Worm (Caenorhabditis elegans): Measurements from ENCODE around the gene T05B4.12.

Gene T05B4.12

ce11 chrV:4143034-4143433 lies 17.2 kb upstream of the T05B4.12 start (continued):
- TF ChIP-seq dmd-9 (GFP tag; IDR thresholded peaks at IDR 0.05) (no peak), nhr-111 (GFP tag; optimal IDR thresholded peaks at IDR 0.05) (no peak), arid-1 (GFP tag; conservative IDR thresholded peaks at IDR 0.05) (no peak), ceh-44 (GFP tag; IDR thresholded peaks at IDR 0.05) (no peak), mxl-3 (GFP tag; optimal IDR thresholded peaks at IDR 0.05) (peak; percentile 44), hlh-11 (tag; optimal IDR thresholded peaks at IDR 0.05) (peak; percentile 90), nhr-42 (GFP tag; IDR thresholded peaks at IDR 0.05) (peak; percentile 57; the same call in 1 of the 2 replicates), ama-1 (optimal IDR thresholded peaks at IDR 0.05) (no peak), sdz-12 (GFP tag; optimal IDR thresholded peaks at IDR 0.05) (no peak), Y105C5A.15 (GFP tag; IDR thresholded peaks at IDR 0.05) (no peak), spr-1 (tag; optimal IDR thresholded peaks at IDR 0.05) (no peak), lin-38 (GFP tag; IDR thresholded peaks at IDR 0.05) (peak; percentile 94), F37D6.2 (tag; optimal IDR thresholded peaks at IDR 0.05) (peak; percentile 17), zag-1 (tag; optimal IDR thresholded peaks at IDR 0.05) (no peak), ceh-32 (tag; optimal IDR thresholded peaks at IDR 0.05; ENCODE audit: poor library complexity) (no peak), zfp-3 (GFP tag; conservative IDR thresholded peaks at IDR 0.05) (no peak), ceh-82 (tag; optimal IDR thresholded peaks at IDR 0.05) (no peak)

- TF ChIP-seq R02D3.7 (tag; optimal IDR thresholded peaks at IDR 0.05) = no peak
- TF ChIP-seq Y5F2A.4 (GFP tag; optimal IDR thresholded peaks at IDR 0.05) = no peak
- TF ChIP-seq aly-2 (tag; optimal IDR thresholded peaks at IDR 0.05) = no peak
- no peak for TF ChIP-seq nhr-42 (GFP tag; IDR thresholded peaks at IDR 0.05)
- no peak for TF ChIP-seq unc-39 (tag; optimal IDR thresholded peaks at IDR 0.05)
- TF ChIP-seq attf-4 (tag; optimal IDR thresholded peaks at IDR 0.05) = no peak
- TF ChIP-seq rbr-2 (tag; optimal IDR thresholded peaks at IDR 0.05) = no peak
- no peak for TF ChIP-seq cey-2 (tag; optimal IDR thresholded peaks at IDR 0.05; ENCODE audit: borderline replicate concordance, insufficient read depth)
- TF ChIP-seq ceh-32 (tag; optimal IDR thresholded peaks at IDR 0.05; ENCODE audit: poor library complexity) = no peak
- no peak for TF ChIP-seq nhr-48 (tag; optimal IDR thresholded peaks at IDR 0.05)
Observed at ce11 chrV:4138688-4139087, 12.9 kb upstream of the T05B4.12 start, which contains the start of gene lgc-29. lgc-29 (plus strand) TSS chrV:4138988.

ce11 chrV:4134728-4135127 lies 8.9 kb upstream of the T05B4.12 start, which contains the start of gene lgc-1:
lgc-1 (plus strand) TSS chrV:4135028.
- TF ChIP-seq T26A8.4 (GFP tag; IDR thresholded peaks at IDR 0.05) = no peak
- no peak for TF ChIP-seq unc-39 (tag; optimal IDR thresholded peaks at IDR 0.05)
- TF ChIP-seq php-3 (GFP tag; IDR thresholded peaks at IDR 0.05) = no peak
- TF ChIP-seq hif-1 (tag; optimal IDR thresholded peaks at IDR 0.05) = no peak
- TF ChIP-seq dve-1 (tag; optimal IDR thresholded peaks at IDR 0.05; ENCODE audit: insufficient read depth) = no peak
- no peak for TF ChIP-seq fos-1 (tag; optimal IDR thresholded peaks at IDR 0.05)
- TF ChIP-seq T20F7.1 (GFP tag; optimal IDR thresholded peaks at IDR 0.05) = no peak
- TF ChIP-seq sdz-12 (GFP tag; optimal IDR thresholded peaks at IDR 0.05) = no peak
- TF ChIP-seq daf-12 (tag; optimal IDR thresholded peaks at IDR 0.05) = no peak
- no peak for TF ChIP-seq nhr-111 (GFP tag; optimal IDR thresholded peaks at IDR 0.05)
- no peak for TF ChIP-seq nhr-42 (GFP tag; IDR thresholded peaks at IDR 0.05)
- TF ChIP-seq mdl-1 (tag; optimal IDR thresholded peaks at IDR 0.05) = no peak
- TF ChIP-seq ceh-82 (tag; optimal IDR thresholded peaks at IDR 0.05) = no peak
- TF ChIP-seq lsy-2 (tag; optimal IDR thresholded peaks at IDR 0.05) = no peak
- TF ChIP-seq tra-1 (GFP tag; IDR thresholded peaks at IDR 0.05) = no peak

- TF ChIP-seq pha-4 (GFP tag; IDR thresholded peaks at IDR 0.05) (peak; percentile 70; the same call in 1 of the 2 replicates), pha-4 (tag; optimal IDR thresholded peaks at IDR 0.05) (peak; percentile 71), dmd-6 (GFP tag; IDR thresholded peaks at IDR 0.05) (peak; percentile 97), spr-1 (tag; optimal IDR thresholded peaks at IDR 0.05) (no peak), saeg-2 (GFP tag; IDR thresholded peaks at IDR 0.05) (0 out of 2 replicates have a peak, but pooled peaks have one; percentile 54), nhr-48 (tag; optimal IDR thresholded peaks at IDR 0.05) (peak; percentile 91), hlh-11 (tag; optimal IDR thresholded peaks at IDR 0.05) (peak; percentile 93), ctbp-1 (GFP tag; IDR thresholded peaks at IDR 0.05) (no peak), nhr-11 (tag; optimal IDR thresholded peaks at IDR 0.05) (peak; percentile 31), lin-1 (GFP tag; IDR thresholded peaks at IDR 0.05) (peak; percentile 49), hlh-30 (tag; optimal IDR thresholded peaks at IDR 0.05; ENCODE audit: insufficient read depth) (peak; percentile 70), daf-8 (GFP tag; IDR thresholded peaks at IDR 0.05) (no peak), unc-62 (GFP tag; optimal IDR thresholded peaks at IDR 0.05 in 1 of 2) (peak in 1 of 2 experiments; percentile 84), unc-62 (tag; optimal IDR thresholded peaks at IDR 0.05) (no peak), nhr-28 (tag; optimal IDR thresholded peaks at IDR 0.05) (peak; percentile 94), nhr-42 (GFP tag; IDR thresholded peaks at IDR 0.05) (no peak)
Observed at ce11 chrV:4131471-4131939, 5.7 kb upstream of the T05B4.12 start, which contains the start of gene nhr-57. nhr-57 (plus strand) TSS chrV:4131889.

Data from whole organism, L4 larva.